Worm (Caenorhabditis elegans) whole organism, L4 larva: Measurements from ENCODE around the gene F22F1.3.
A peak's percentile ranks its signal among the peaks of the same experiment; 100 is the strongest.

Experiments used
- D1046.2 ChIP-seq: fragments of 200-800 bp; sonication (Bioruptor generic); IDR thresholded peaks from 2 replicates; pipeline ENCODE4 v1.3.6; 2022; ENCODE audit warnings: missing genetic modification characterization, missing compliant biosample characterization
- F37D6.2 ChIP-seq: sonication (generic microtip); optimal IDR thresholded peaks from 2 replicates; lab custom pipeline; 2016; ENCODE audit warnings: mild to moderate bottlenecking, missing genetic modification characterization, missing compliant biosample characterization
- F44E2.7 ChIP-seq: fragments of 200-800 bp; sonication (Bioruptor generic); IDR thresholded peaks from 2 replicates; pipeline ENCODE4 v2.1.2; 2022; ENCODE audit warnings: missing genetic modification characterization, missing compliant biosample characterization
- F49E8.2 ChIP-seq: sonication (generic microtip); optimal IDR thresholded peaks from 2 replicates; lab custom pipeline; 2016; ENCODE audit warnings: missing compliant biosample characterization, mild to moderate bottlenecking, missing genetic modification characterization, borderline replicate concordance
- Y48G9A.11 ChIP-seq: fragments of 200-800 bp; sonication (Bioruptor generic); IDR thresholded peaks from 2 replicates; pipeline ENCODE4 v1.3.6; 2022; ENCODE audit warnings: missing genetic modification reagents, missing genetic modification characterization, missing compliant biosample characterization
- Y5F2A.4 ChIP-seq: fragments of 200-800 bp; sonication (Bioruptor generic); optimal IDR thresholded peaks from 2 replicates; lab custom pipeline; 2018; ENCODE audit warnings: mild to moderate bottlenecking, missing genetic modification characterization, missing compliant biosample characterization
- ZK337.2 ChIP-seq: fragments of 200-800 bp; sonication (Bioruptor generic); IDR thresholded peaks from 2 replicates; pipeline ENCODE4 v1.3.6; 2022; ENCODE audit warnings: missing genetic modification reagents, missing genetic modification characterization, missing compliant biosample characterization
- ZK546.5 ChIP-seq, 2 experiments: sonication (generic microtip); optimal IDR thresholded peaks; 2 replicates each; lab custom pipeline; 2017; ENCODE audit warnings: missing biosample characterization in 2 of 2, missing genetic modification characterization in 2 of 2
- arid-1 ChIP-seq: fragments of 200-800 bp; sonication (Bioruptor generic); conservative IDR thresholded peaks from 2 replicates; pipeline ENCODE4 v1.3.6; 2022; ENCODE audit warnings: missing genetic modification reagents, missing genetic modification characterization, missing compliant biosample characterization
- ceh-20 ChIP-seq: fragments of 200-800 bp; sonication (Bioruptor generic); IDR thresholded peaks from 2 replicates; pipeline ENCODE4 v1.3.6; 2022; ENCODE audit warnings: missing genetic modification reagents, missing genetic modification characterization, missing compliant biosample characterization
- ceh-62 ChIP-seq: sonication (generic microtip); optimal IDR thresholded peaks from 2 replicates; lab custom pipeline; 2017; ENCODE audit warnings: missing biosample characterization, missing genetic modification characterization
- ceh-82 ChIP-seq: sonication (generic microtip); optimal IDR thresholded peaks from 2 replicates; lab custom pipeline; 2017; ENCODE audit warnings: missing biosample characterization, missing genetic modification characterization
- ces-1 ChIP-seq: fragments of 150-350 bp; sonication (generic microtip); optimal IDR thresholded peaks from 4 replicates; lab custom pipeline; 2014; ENCODE audit warnings: missing biosample characterization, missing genetic modification reagents, missing genetic modification characterization
- cey-2 ChIP-seq: sonication (generic microtip); optimal IDR thresholded peaks from 3 replicates; lab custom pipeline; 2017; ENCODE audit warnings: missing genetic modification characterization, mild to moderate bottlenecking, missing compliant biosample characterization, antibody characterized with exemption, borderline replicate concordance; ENCODE audit not compliant: insufficient read depth
- daf-12 ChIP-seq: fragments of 150-350 bp; optimal IDR thresholded peaks from 2 replicates; lab custom pipeline; 2014; ENCODE audit warnings: missing biosample characterization, missing genetic modification reagents, missing genetic modification characterization
- daf-16 ChIP-seq, 3 experiments: sonication (generic microtip); optimal IDR thresholded peaks; 2 replicates each; lab custom pipeline; 2016 to 2017; ENCODE audit warnings: missing genetic modification characterization in 3 of 3, missing genetic modification reagents in 3 of 3, mild to moderate bottlenecking in 2 of 3, missing compliant biosample characterization in 2 of 3, missing biosample characterization in 1 of 3, moderate library complexity in 1 of 3
- daf-8 ChIP-seq: fragments of 200-800 bp; sonication (Bioruptor generic); IDR thresholded peaks from 2 replicates; pipeline ENCODE4 v1.3.6; 2022; ENCODE audit warnings: missing genetic modification characterization, missing compliant biosample characterization
- dmd-6 ChIP-seq: fragments of 200-800 bp; sonication (Bioruptor generic); IDR thresholded peaks from 2 replicates; pipeline ENCODE4 v1.3.6; 2022; ENCODE audit warnings: missing genetic modification reagents, missing genetic modification characterization, missing compliant biosample characterization
- dmd-8 ChIP-seq: fragments of 200-800 bp; sonication (Bioruptor generic); IDR thresholded peaks from 2 replicates; pipeline ENCODE4 v1.3.6; 2022; ENCODE audit warnings: missing genetic modification characterization, missing compliant biosample characterization
- dve-1 ChIP-seq: sonication (generic microtip); optimal IDR thresholded peaks from 2 replicates; lab custom pipeline; 2017; ENCODE audit warnings: antibody characterized with exemption, mild to moderate bottlenecking, missing genetic modification characterization, missing compliant biosample characterization; ENCODE audit not compliant: insufficient read depth
- egl-27 ChIP-seq: sonication (generic microtip); optimal IDR thresholded peaks from 3 replicates; lab custom pipeline; 2017; ENCODE audit warnings: missing biosample characterization, missing genetic modification reagents, missing genetic modification characterization
- fkh-10 ChIP-seq: fragments of 150-350 bp; optimal IDR thresholded peaks from 2 replicates; lab custom pipeline; 2014; ENCODE audit warnings: missing biosample characterization, missing genetic modification reagents, missing genetic modification characterization
- hif-1 ChIP-seq, 2 experiments: sonication (generic microtip); optimal IDR thresholded peaks; 2 replicates each; lab custom pipeline; 2016 to 2017; ENCODE audit warnings: missing compliant biosample characterization in 2 of 2, missing genetic modification characterization in 2 of 2, missing genetic modification reagents in 2 of 2, missing genotype in 2 of 2, mild to moderate bottlenecking in 1 of 2
- hlh-11 ChIP-seq: fragments of 200-800 bp; sonication (Bioruptor generic); optimal IDR thresholded peaks from 2 replicates; lab custom pipeline; 2018; ENCODE audit warnings: mild to moderate bottlenecking, missing genetic modification characterization, missing compliant biosample characterization
- hlh-30 ChIP-seq: sonication (generic microtip); optimal IDR thresholded peaks from 2 replicates; lab custom pipeline; 2017; ENCODE audit warnings: antibody characterized with exemption, mild to moderate bottlenecking, missing genetic modification characterization, missing compliant biosample characterization; ENCODE audit not compliant: insufficient read depth
- jun-1 ChIP-seq: fragments of 150-350 bp; optimal IDR thresholded peaks from 2 replicates; lab custom pipeline; 2014; ENCODE audit warnings: missing biosample characterization, missing genetic modification reagents, missing genetic modification characterization
- lin-1 ChIP-seq: fragments of 200-800 bp; sonication (Bioruptor generic); IDR thresholded peaks from 2 replicates; pipeline ENCODE4 v1.3.6; 2022; ENCODE audit warnings: missing genetic modification reagents, missing genetic modification characterization, missing compliant biosample characterization
- lin-15B ChIP-seq: fragments of 150-350 bp; sonication (generic microtip); optimal IDR thresholded peaks from 3 replicates; lab custom pipeline; 2014; ENCODE audit warnings: missing biosample characterization, missing genetic modification characterization
- lin-39 ChIP-seq: fragments of 150-350 bp; optimal IDR thresholded peaks from 2 replicates; lab custom pipeline; 2014; ENCODE audit warnings: missing biosample characterization, missing genetic modification reagents, missing genetic modification characterization
- lir-3 ChIP-seq: sonication (generic microtip); optimal IDR thresholded peaks from 2 replicates; lab custom pipeline; 2016; ENCODE audit warnings: mild to moderate bottlenecking, missing genetic modification characterization, missing compliant biosample characterization
- mdl-1 ChIP-seq, 2 experiments: fragments of 150-350 bp in 1 of 2; sonication (generic microtip) in 1 of 2; optimal IDR thresholded peaks; 2 replicates each; lab custom pipeline; 2014 to 2017; ENCODE audit warnings: missing biosample characterization in 2 of 2, missing genetic modification characterization in 2 of 2
- mes-2 ChIP-seq: sonication (generic microtip); optimal IDR thresholded peaks from 2 replicates; lab custom pipeline; 2016; ENCODE audit warnings: missing genotype, mild to moderate bottlenecking, missing genetic modification characterization, missing compliant biosample characterization; ENCODE audit not compliant: poor library complexity, severe bottlenecking
- mxl-3 ChIP-seq: fragments of 200-800 bp; sonication (Bioruptor generic); optimal IDR thresholded peaks from 2 replicates; lab custom pipeline; 2018; ENCODE audit warnings: mild to moderate bottlenecking, missing genetic modification characterization, missing compliant biosample characterization
- nhr-111 ChIP-seq: fragments of 200-800 bp; sonication (Bioruptor generic); optimal IDR thresholded peaks from 2 replicates; lab custom pipeline; 2018; ENCODE audit warnings: mild to moderate bottlenecking, missing genetic modification characterization, missing compliant biosample characterization
- nhr-28 ChIP-seq: fragments of 150-350 bp; optimal IDR thresholded peaks from 2 replicates; lab custom pipeline; 2014; ENCODE audit warnings: missing biosample characterization, missing genetic modification characterization
- nhr-42 ChIP-seq: fragments of 200-800 bp; sonication (Bioruptor generic); IDR thresholded peaks from 2 replicates; pipeline ENCODE4 v1.3.6; 2022; ENCODE audit warnings: missing genetic modification characterization, missing compliant biosample characterization
- nhr-6 ChIP-seq: fragments of 150-350 bp; optimal IDR thresholded peaks from 2 replicates; lab custom pipeline; 2014; ENCODE audit warnings: missing biosample characterization, missing genetic modification characterization
- nhr-76 ChIP-seq: fragments of 150-350 bp; optimal IDR thresholded peaks from 2 replicates; lab custom pipeline; 2014; ENCODE audit warnings: missing biosample characterization, missing genetic modification characterization
- nhr-77 ChIP-seq: fragments of 150-350 bp; optimal IDR thresholded peaks from 2 replicates; lab custom pipeline; 2014; ENCODE audit warnings: missing biosample characterization, missing genetic modification characterization
- php-3 ChIP-seq: fragments of 200-800 bp; sonication (Bioruptor generic); IDR thresholded peaks from 2 replicates; pipeline ENCODE4 v1.3.6; 2022; ENCODE audit warnings: missing genetic modification reagents, missing genetic modification characterization, missing compliant biosample characterization
- pqm-1 ChIP-seq: sonication (generic microtip); optimal IDR thresholded peaks from 2 replicates; lab custom pipeline; 2017; ENCODE audit warnings: missing biosample characterization, missing genetic modification characterization
- saeg-2 ChIP-seq: fragments of 200-800 bp; sonication (Bioruptor generic); IDR thresholded peaks from 2 replicates; pipeline ENCODE4 v1.3.6; 2022; ENCODE audit warnings: missing genetic modification reagents, missing genetic modification characterization, missing compliant biosample characterization
- set-16 ChIP-seq: fragments of 200-800 bp; sonication (Bioruptor generic); IDR thresholded peaks from 2 replicates; pipeline ENCODE4 v1.3.6; 2022; ENCODE audit warnings: missing genetic modification reagents, missing genetic modification characterization, missing compliant biosample characterization
- snpc-4 ChIP-seq: fragments of 150-350 bp; optimal IDR thresholded peaks from 2 replicates; lab custom pipeline; 2014; ENCODE audit warnings: missing biosample characterization, missing genetic modification characterization
- tra-1 ChIP-seq: fragments of 200-800 bp; sonication (Bioruptor generic); IDR thresholded peaks from 2 replicates; pipeline ENCODE4 v1.3.6; 2022; ENCODE audit warnings: missing genetic modification reagents, missing genetic modification characterization, missing compliant biosample characterization
- unc-39 ChIP-seq: sonication (generic microtip); optimal IDR thresholded peaks from 2 replicates; lab custom pipeline; 2017; ENCODE audit warnings: missing biosample characterization, missing genetic modification characterization
- unc-62 ChIP-seq, 3 experiments: fragments of 150-350 bp in 1 of 3; sonication (generic microtip); optimal IDR thresholded peaks in 2 of 3; peaks in 1 of 3; 1 replicate in 1 of 3; 2 replicates in 2 of 3; lab custom pipeline; 2014 to 2017; ENCODE audit warnings: missing biosample characterization in 3 of 3, missing genetic modification characterization in 3 of 3, missing genetic modification reagents in 3 of 3, missing genotype in 1 of 3
- vab-7 ChIP-seq: fragments of 200-800 bp; sonication (Bioruptor generic); IDR thresholded peaks from 2 replicates; pipeline ENCODE4 v1.3.6; 2022; ENCODE audit warnings: missing genetic modification reagents, missing genetic modification characterization, missing compliant biosample characterization
- zfp-3 ChIP-seq: fragments of 200-800 bp; sonication (Bioruptor generic); conservative IDR thresholded peaks from 2 replicates; pipeline ENCODE4 v1.3.6; 2022; ENCODE audit warnings: missing genetic modification reagents, missing genetic modification characterization, missing compliant biosample characterization
- zip-2 ChIP-seq: fragments of 150-350 bp; optimal IDR thresholded peaks from 2 replicates; lab custom pipeline; 2014; ENCODE audit warnings: missing biosample characterization, missing genetic modification characterization
- ztf-11 ChIP-seq: fragments of 150-350 bp; optimal IDR thresholded peaks from 2 replicates; lab custom pipeline; 2014; ENCODE audit warnings: missing biosample characterization, missing genetic modification characterization

The F22F1.3 gene

DNA sequence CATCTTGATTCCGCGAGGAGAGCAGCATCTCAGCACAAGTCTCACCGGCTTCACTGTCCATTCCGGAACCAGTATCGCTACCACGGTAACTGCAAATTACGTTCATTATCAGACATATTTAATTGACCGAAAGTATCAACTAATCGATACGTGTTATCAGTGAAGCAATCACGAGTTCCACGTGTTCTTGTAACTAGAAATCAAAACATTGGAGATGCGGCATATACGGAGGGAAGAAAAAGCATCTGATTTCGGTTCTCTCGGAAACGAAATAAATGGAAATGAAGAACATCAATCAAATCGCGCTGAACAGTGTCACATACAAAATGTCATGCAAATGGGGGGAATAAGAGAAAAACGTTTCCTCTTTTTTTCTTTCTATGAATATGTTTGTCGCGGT, 30.3 kb upstream of the F22F1.3 start:
- TF ChIP-seq dve-1 (tag; lab: Kevin White, UChicago) (peak; percentile 30), ceh-20 (GFP tag; lab: Robert Waterston, UW) (no peak), vab-7 (GFP tag; lab: Robert Waterston, UW) (no peak), F37D6.2 (tag; lab: Kevin White, UChicago) (no peak), Y5F2A.4 (no peak), D1046.2 (GFP tag; lab: Robert Waterston, UW) (no peak), nhr-111 (GFP tag; lab: Kevin White, UChicago) (no peak), zip-2 (no peak), ZK546.5 (tag; optimal IDR thresholded peaks at IDR 0.05; lab: Kevin White, UChicago) (no peak), nhr-77 (no peak), nhr-76 (no peak), ZK337.2 (GFP tag; lab: Robert Waterston, UW) (no peak), hif-1 (tag; optimal IDR thresholded peaks at IDR 0.05; lab: Kevin White, UChicago) (no peak), unc-39 (no peak), nhr-42 (no peak), daf-16 (GFP tag; optimal IDR thresholded peaks at IDR 0.05; lab: Kevin White, UChicago) (no peak), daf-16 (tag; optimal IDR thresholded peaks at IDR 0.05; lab: Kevin White, UChicago) (peak; percentile 60), hlh-11 (peak; percentile 54), saeg-2 (GFP tag; lab: Robert Waterston, UW) (no peak), nhr-28 (tag; lab: Kevin White, UChicago) (peak; percentile 51), mes-2 (tag; lab: Kevin White, UChicago) (no peak), unc-62 (GFP tag; optimal IDR thresholded peaks at IDR 0.05 in 1 of 2; lab: Kevin White, UChicago) (no peak), unc-62 (tag; optimal IDR thresholded peaks at IDR 0.05; lab: Kevin White, UChicago) (no peak), lin-15B (no peak), nhr-6 (tag; lab: Kevin White, UChicago) (no peak), dmd-6 (GFP tag; lab: Robert Waterston, UW) (peak; percentile 73), cey-2 (tag; lab: Kevin White, UChicago) (no peak), hlh-30 (tag; lab: Kevin White, UChicago) (peak; percentile 70), daf-12 (tag; lab: Kevin White, UChicago) (no peak), F44E2.7 (GFP tag; lab: Robert Waterston, UW) (no peak), lin-1 (GFP tag; lab: Robert Waterston, UW) (no peak), set-16 (no peak), snpc-4 (tag; lab: Kevin White, UChicago) (no peak), zfp-3 (no peak), fkh-10 (GFP tag; lab: Kevin White, UChicago) (no peak), ztf-11 (no peak), jun-1 (tag; lab: Kevin White, UChicago) (no peak), tra-1 (GFP tag; lab: Robert Waterston, UW) (no peak), daf-8 (no peak), ceh-82 (no peak), lin-39 (tag; lab: Kevin White, UChicago) (no peak), F49E8.2 (tag; lab: Kevin White, UChicago) (no peak), ceh-62 (tag; lab: Kevin White, UChicago) (no peak), arid-1 (no peak), mdl-1 (tag; optimal IDR thresholded peaks at IDR 0.05; lab: Kevin White, UChicago) (peak in 1 of 2 experiments; percentile 20), ces-1 (GFP tag; lab: Kevin White, UChicago) (no peak), Y48G9A.11 (GFP tag; lab: Robert Waterston, UW) (no peak), dmd-8 (GFP tag; lab: Robert Waterston, UW) (no peak), lir-3 (tag; lab: Kevin White, UChicago) (no peak), pqm-1 (tag; lab: Kevin White, UChicago) (peak; percentile 10), mxl-3 (GFP tag; lab: Kevin White, UChicago) (peak; percentile 46), egl-27 (no peak), php-3 (GFP tag; lab: Robert Waterston, UW) (no peak)
